Fruit fly (Drosophila melanogaster) whole organism, embryonic: ENCODE data around the gene Gga.

Experiments used
- ATbp ChIP-seq: fragments of 200-800 bp; sonication (Bioruptor generic); optimal IDR thresholded peaks from 2 replicates; lab custom pipeline; 2017; ENCODE audit warnings: missing biosample characterization, mild to moderate bottlenecking, missing genetic modification characterization, missing genetic modification reagents
- Atf3 ChIP-seq: fragments of 200-800 bp; sonication (Bioruptor generic); optimal IDR thresholded peaks from 3 replicates; lab custom pipeline; 2016; ENCODE audit warnings: missing biosample characterization, missing genetic modification characterization
- BEAF-32 ChIP-seq: fragments of 200-800 bp; sonication (Bioruptor generic); optimal IDR thresholded peaks from 3 replicates; lab custom pipeline; 2017; ENCODE audit warnings: missing biosample characterization, missing genetic modification characterization, mild to moderate bottlenecking, moderate library complexity, missing genetic modification reagents
- CG10209 ChIP-seq: fragments of 200-800 bp; sonication (Bioruptor generic); optimal IDR thresholded peaks from 3 replicates; lab custom pipeline; 2017; ENCODE audit warnings: missing biosample characterization, mild to moderate bottlenecking, missing genetic modification characterization, missing genetic modification reagents
- CG10321 ChIP-seq: fragments of 200-800 bp; sonication (Bioruptor generic); IDR thresholded peaks from 2 replicates; pipeline ENCODE4 v1.3.6; 2022; ENCODE audit warnings: missing biosample characterization, missing genetic modification characterization
- CG10462 ChIP-seq: fragments of 200-800 bp; sonication (Bioruptor generic); optimal IDR thresholded peaks from 2 replicates; lab custom pipeline; 2016; ENCODE audit warnings: missing biosample characterization, missing genetic modification characterization
- CG11398 ChIP-seq: fragments of 200-800 bp; sonication (Bioruptor generic); optimal IDR thresholded peaks from 2 replicates; lab custom pipeline; 2016; ENCODE audit warnings: missing biosample characterization, missing genetic modification characterization
- CG13624 ChIP-seq: fragments of 200-800 bp; sonication (Bioruptor generic); optimal IDR thresholded peaks from 2 replicates; lab custom pipeline; 2016; ENCODE audit warnings: missing biosample characterization, missing genetic modification characterization
- CG13775 ChIP-seq: fragments of 200-800 bp; sonication (Bioruptor generic); optimal IDR thresholded peaks from 3 replicates; lab custom pipeline; 2017; ENCODE audit warnings: missing biosample characterization, mild to moderate bottlenecking, missing genetic modification characterization
- CG14050 ChIP-seq: fragments of 200-800 bp; sonication (Bioruptor generic); IDR thresholded peaks from 3 replicates; pipeline ENCODE4 v1.3.6; 2022; ENCODE audit warnings: missing biosample characterization, missing genetic modification characterization
- CG14710 ChIP-seq: fragments of 200-800 bp; sonication (Bioruptor generic); optimal IDR thresholded peaks from 3 replicates; lab custom pipeline; 2019; ENCODE audit warnings: missing biosample characterization, mild to moderate bottlenecking, missing genetic modification characterization, moderate library complexity
- CG15011 ChIP-seq: fragments of 200-800 bp; sonication (Bioruptor generic); optimal IDR thresholded peaks from 3 replicates; lab custom pipeline; 2018; ENCODE audit warnings: missing biosample characterization, mild to moderate bottlenecking, missing genetic modification characterization
- CG1832 ChIP-seq: fragments of 200-800 bp; sonication (Bioruptor generic); optimal IDR thresholded peaks from 2 replicates; lab custom pipeline; 2017; ENCODE audit warnings: missing biosample characterization, mild to moderate bottlenecking, missing genetic modification characterization, inconsistent platforms
- CG18599 ChIP-seq: fragments of 200-800 bp; sonication (Bioruptor generic); optimal IDR thresholded peaks from 3 replicates; lab custom pipeline; 2017; ENCODE audit warnings: missing biosample characterization, missing genetic modification characterization, mild to moderate bottlenecking, moderate library complexity, missing genetic modification reagents
- CG2199 ChIP-seq: fragments of 200-800 bp; sonication (Bioruptor generic); IDR thresholded peaks from 3 replicates; pipeline ENCODE4 v1.3.6; 2022; ENCODE audit warnings: missing biosample characterization, missing genetic modification characterization
- CG2712 ChIP-seq: fragments of 200-800 bp; optimal IDR thresholded peaks from 3 replicates; lab custom pipeline; 2019; ENCODE audit warnings: missing biosample characterization, mild to moderate bottlenecking, missing genetic modification characterization, moderate library complexity
- CG5953 ChIP-seq: fragments of 200-800 bp; sonication (Bioruptor generic); IDR thresholded peaks from 2 replicates; pipeline ENCODE4 v1.3.6; 2022; ENCODE audit warnings: missing biosample characterization, missing genetic modification characterization
- CG6765 ChIP-seq: fragments of 200-800 bp; sonication (Bioruptor generic); optimal IDR thresholded peaks from 3 replicates; lab custom pipeline; 2017; ENCODE audit warnings: missing biosample characterization, mild to moderate bottlenecking, missing genetic modification characterization
- CG7786 ChIP-seq: fragments of 200-800 bp; sonication (Bioruptor generic); optimal IDR thresholded peaks from 2 replicates; lab custom pipeline; 2016; ENCODE audit warnings: missing biosample characterization, missing genetic modification characterization
- CG9609 ChIP-seq: fragments of 200-800 bp; sonication (Bioruptor generic); optimal IDR thresholded peaks from 3 replicates; lab custom pipeline; 2016; ENCODE audit warnings: missing biosample characterization, missing genetic modification characterization
- CG9876 ChIP-seq: fragments of 200-800 bp; sonication (Bioruptor generic); optimal IDR thresholded peaks from 2 replicates; lab custom pipeline; 2016; ENCODE audit warnings: missing biosample characterization, missing genetic modification characterization
- Dp ChIP-seq: fragments of 200-800 bp; sonication (Bioruptor generic); optimal IDR thresholded peaks from 2 replicates; lab custom pipeline; 2018; ENCODE audit warnings: missing biosample characterization, mild to moderate bottlenecking, missing genetic modification characterization, moderate library complexity
- Eip74EF ChIP-seq, 2 experiments: fragments of 200-800 bp in 1 of 2; fragments of >200 bp in 1 of 2; sonication (Bioruptor generic) in 1 of 2; optimal IDR thresholded peaks; 2 replicates each; lab custom pipeline; 2017 to 2019; ENCODE audit warnings: missing biosample characterization in 2 of 2, missing genetic modification characterization in 2 of 2, mild to moderate bottlenecking in 1 of 2, moderate library complexity in 1 of 2
- Fer1 ChIP-seq: fragments of 200-800 bp; sonication (Bioruptor generic); optimal IDR thresholded peaks from 2 replicates; lab custom pipeline; 2017; ENCODE audit warnings: missing biosample characterization, mild to moderate bottlenecking, missing genetic modification characterization
- Hr51 ChIP-seq, 2 experiments: fragments of 200-800 bp; sonication (Bioruptor generic); optimal IDR thresholded peaks; 2 replicates in 1 of 2; 3 replicates in 1 of 2; lab custom pipeline; 2016 to 2018; ENCODE audit warnings: missing biosample characterization in 2 of 2, missing genetic modification characterization in 2 of 2, mild to moderate bottlenecking in 1 of 2, moderate library complexity in 1 of 2
- Mad ChIP-seq: fragments of 200-800 bp; sonication (Bioruptor generic); optimal IDR thresholded peaks from 2 replicates; lab custom pipeline; 2016; ENCODE audit warnings: missing biosample characterization, missing genetic modification characterization
- NC2α ChIP-seq: fragments of 200-800 bp; sonication (Bioruptor generic); optimal IDR thresholded peaks from 2 replicates; lab custom pipeline; 2016; ENCODE audit warnings: missing biosample characterization, missing genetic modification characterization
- Poxn ChIP-seq: fragments of 200-800 bp; sonication (Bioruptor generic); IDR thresholded peaks from 2 replicates; pipeline ENCODE4 v1.3.6; 2022; ENCODE audit warnings: missing biosample characterization, missing genetic modification characterization
- Sry-δ ChIP-seq: fragments of 200-800 bp; sonication (Bioruptor generic); optimal IDR thresholded peaks from 2 replicates; lab custom pipeline; 2016; ENCODE audit warnings: missing biosample characterization, missing genetic modification characterization
- Trl ChIP-seq, 3 experiments: fragments of >200 bp in 2 of 3; fragments of 200-800 bp in 1 of 3; sonication (Bioruptor generic) in 1 of 3; optimal IDR thresholded peaks; 2 replicates in 1 of 3; 3 replicates in 2 of 3; lab custom pipeline; 2016 to 2017; ENCODE audit warnings: missing biosample characterization in 1 of 3, missing genetic modification characterization in 1 of 3
- Xrp1 ChIP-seq: fragments of 200-800 bp; sonication (Bioruptor generic); IDR thresholded peaks from 2 replicates; pipeline ENCODE4 v1.3.6; 2022; ENCODE audit warnings: missing biosample characterization, missing genetic modification characterization
- ara ChIP-seq: fragments of 200-800 bp; sonication (Bioruptor generic); IDR thresholded peaks from 2 replicates; pipeline ENCODE4 v1.3.6; 2022; ENCODE audit warnings: missing biosample characterization, missing genetic modification characterization
- bowl ChIP-seq: fragments of 200-800 bp; sonication (Bioruptor generic); IDR thresholded peaks from 2 replicates; pipeline ENCODE4 v1.3.6; 2022; ENCODE audit warnings: missing biosample characterization, missing genetic modification characterization
- cad ChIP-seq: fragments of >200 bp; optimal IDR thresholded peaks from 2 replicates; lab custom pipeline; 2017; ENCODE audit warnings: missing biosample characterization, missing genetic modification characterization
- cato ChIP-seq: fragments of 200-800 bp; sonication (Bioruptor generic); optimal IDR thresholded peaks from 2 replicates; lab custom pipeline; 2016; ENCODE audit warnings: missing biosample characterization, missing genetic modification characterization, borderline replicate concordance
- chm ChIP-seq: fragments of 200-800 bp; sonication (Bioruptor generic); IDR thresholded peaks from 2 replicates; pipeline ENCODE4 v1.3.6; 2022; ENCODE audit warnings: missing biosample characterization, missing genetic modification characterization
- cwo ChIP-seq: fragments of 200-800 bp; sonication (Bioruptor generic); optimal IDR thresholded peaks from 3 replicates; lab custom pipeline; 2017; ENCODE audit warnings: missing biosample characterization, missing genetic modification characterization, mild to moderate bottlenecking, moderate library complexity, missing genetic modification reagents
- da ChIP-seq: fragments of 200-800 bp; sonication (Bioruptor generic); optimal IDR thresholded peaks from 2 replicates; lab custom pipeline; 2016; ENCODE audit warnings: missing biosample characterization, missing genetic modification characterization
- disco-r ChIP-seq: fragments of 200-800 bp; sonication (Bioruptor generic); optimal IDR thresholded peaks from 2 replicates; lab custom pipeline; 2016; ENCODE audit warnings: missing biosample characterization, missing genetic modification characterization
- emc ChIP-seq: fragments of 200-800 bp; sonication (Bioruptor generic); optimal IDR thresholded peaks from 2 replicates; lab custom pipeline; 2016; ENCODE audit warnings: missing biosample characterization, missing genetic modification characterization
- en ChIP-seq: fragments of 200-800 bp; sonication (Bioruptor generic); optimal IDR thresholded peaks from 2 replicates; lab custom pipeline; 2016; ENCODE audit warnings: missing biosample characterization, missing genetic modification characterization
- her ChIP-seq: fragments of 200-800 bp; sonication (Bioruptor generic); optimal IDR thresholded peaks from 2 replicates; lab custom pipeline; 2016; ENCODE audit warnings: missing biosample characterization, missing genetic modification characterization
- p53 ChIP-seq: fragments of 200-800 bp; sonication (Bioruptor generic); optimal IDR thresholded peaks from 2 replicates; lab custom pipeline; 2016; ENCODE audit warnings: missing biosample characterization, missing genetic modification characterization
- pfk ChIP-seq: fragments of 200-800 bp; sonication (Bioruptor generic); optimal IDR thresholded peaks from 2 replicates; lab custom pipeline; 2018; ENCODE audit warnings: missing biosample characterization, mild to moderate bottlenecking, missing genetic modification characterization, moderate library complexity
- sd ChIP-seq: fragments of 200-800 bp; sonication (Bioruptor generic); optimal IDR thresholded peaks from 3 replicates; lab custom pipeline; 2018; ENCODE audit warnings: missing biosample characterization, mild to moderate bottlenecking, missing genetic modification characterization, moderate library complexity
- slou ChIP-seq: fragments of 200-800 bp; sonication (Bioruptor generic); optimal IDR thresholded peaks from 3 replicates; lab custom pipeline; 2016; ENCODE audit warnings: missing biosample characterization, missing genetic modification characterization
- slp2 ChIP-seq: fragments of 200-800 bp; sonication (Bioruptor generic); optimal IDR thresholded peaks from 2 replicates; lab custom pipeline; 2016; ENCODE audit warnings: missing biosample characterization, missing genetic modification characterization
- sna ChIP-seq: fragments of 200-800 bp; sonication (Bioruptor generic); IDR thresholded peaks from 2 replicates; pipeline ENCODE4 v1.3.6; 2022; ENCODE audit warnings: missing biosample characterization, missing genetic modification characterization; ENCODE audit not compliant: partially characterized antibody
- trem ChIP-seq: fragments of 200-800 bp; optimal IDR thresholded peaks from 3 replicates; lab custom pipeline; 2019; ENCODE audit warnings: missing biosample characterization, mild to moderate bottlenecking, missing genetic modification characterization, moderate library complexity
- yki ChIP-seq: fragments of >200 bp; optimal IDR thresholded peaks from 3 replicates; lab custom pipeline; 2018
- z ChIP-seq: fragments of 200-800 bp; sonication (Bioruptor generic); IDR thresholded peaks from 3 replicates; pipeline ENCODE4 v1.3.6; 2022; ENCODE audit warnings: missing biosample characterization, missing genetic modification characterization
- zen ChIP-seq: fragments of 200-800 bp; sonication (Bioruptor generic); optimal IDR thresholded peaks from 3 replicates; lab custom pipeline; 2018; ENCODE audit warnings: missing biosample characterization, mild to moderate bottlenecking, missing genetic modification characterization, moderate library complexity

Gga gene

DNA sequence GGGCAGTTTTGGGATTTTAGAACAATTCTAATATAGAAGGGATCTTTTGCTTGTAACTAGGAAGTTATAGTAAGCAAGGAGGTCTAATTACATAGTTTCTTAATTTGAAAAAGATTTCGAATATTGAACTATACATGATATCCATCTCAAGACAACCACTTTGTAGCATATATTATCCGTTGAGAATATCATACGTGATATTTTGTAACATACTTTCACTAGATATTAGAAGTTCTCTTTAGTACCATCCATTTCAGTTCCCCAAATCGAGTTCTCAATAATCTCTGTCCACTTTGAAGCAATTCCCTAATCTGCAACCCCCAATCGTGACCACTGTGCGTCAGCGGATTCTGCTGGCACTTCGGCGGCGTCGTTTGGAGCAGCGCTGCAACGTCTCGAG, 14.6 kb downstream of the Gga start (continued):
- TF ChIP-seq CG2712 (tag; lab: Kevin White, UChicago): peak; percentile 60
- TF ChIP-seq CG15011 (GFP tag; lab: Kevin White, UChicago): no peak
- TF ChIP-seq CG9609 (GFP tag; lab: Kevin White, UChicago): no peak
- no peak for TF ChIP-seq slou (GFP tag; lab: Kevin White, UChicago)
- TF ChIP-seq cato (GFP tag; lab: Kevin White, UChicago): no peak
- TF ChIP-seq ATbp (GFP tag; lab: Kevin White, UChicago): peak; percentile 37
- TF ChIP-seq CG6765 (GFP tag; lab: Kevin White, UChicago): no peak
- peak in 1 of 2 experiments; percentile 37 for TF ChIP-seq Hr51 (GFP tag; optimal IDR thresholded peaks at IDR 0.05; lab: Kevin White, UChicago)
- TF ChIP-seq sna (GFP tag; lab: Robert Waterston, UW): no peak
- no peak for TF ChIP-seq slp2
- TF ChIP-seq emc (GFP tag; lab: Kevin White, UChicago): no peak
- no peak for TF ChIP-seq disco-r (GFP tag; lab: Kevin White, UChicago)
- no peak for TF ChIP-seq Dp
- TF ChIP-seq CG7786 (GFP tag; lab: Kevin White, UChicago): no peak
- no peak for TF ChIP-seq zen (tag; lab: Kevin White, UChicago)
- no peak for TF ChIP-seq en (GFP tag; lab: Kevin White, UChicago)
- no peak for TF ChIP-seq cad (GFP tag; lab: Kevin White, UChicago)
- TF ChIP-seq Atf3 (GFP tag; lab: Kevin White, UChicago): no peak
- no peak for TF ChIP-seq Fer1 (GFP tag; lab: Kevin White, UChicago)
- no peak for TF ChIP-seq Poxn (GFP tag; lab: Robert Waterston, UW)
- TF ChIP-seq Sry-δ (GFP tag; lab: Kevin White, UChicago): no peak
- no peak for TF ChIP-seq CG13775
- no peak for TF ChIP-seq z (GFP tag; lab: Robert Waterston, UW)
- TF ChIP-seq Mad (GFP tag; lab: Kevin White, UChicago): no peak
- TF ChIP-seq CG10209 (GFP tag; lab: Kevin White, UChicago): no peak
- no peak for TF ChIP-seq her (GFP tag; lab: Kevin White, UChicago)
- no peak for TF ChIP-seq BEAF-32 (GFP tag; lab: Kevin White, UChicago)
- no peak for TF ChIP-seq CG1832
- no peak for TF ChIP-seq chm (GFP tag; lab: Robert Waterston, UW)
- TF ChIP-seq Eip74EF (GFP tag; optimal IDR thresholded peaks at IDR 0.05; lab: Kevin White, UChicago): peak in 1 of 2 experiments; percentile 18
- peak; percentile 32 for TF ChIP-seq CG14710 (tag; lab: Kevin White, UChicago)
- TF ChIP-seq sd: no peak
- TF ChIP-seq CG11398 (GFP tag; lab: Kevin White, UChicago): no peak
- TF ChIP-seq p53 (GFP tag; lab: Kevin White, UChicago): no peak
- no peak for TF ChIP-seq da (GFP tag; lab: Kevin White, UChicago)
- no peak for TF ChIP-seq bowl (GFP tag; lab: Robert Waterston, UW)
- no peak for TF ChIP-seq ara (GFP tag; lab: Robert Waterston, UW)
- TF ChIP-seq CG13624 (GFP tag; lab: Kevin White, UChicago): no peak
- no peak for TF ChIP-seq CG9876 (GFP tag; lab: Kevin White, UChicago)
- TF ChIP-seq CG2199 (GFP tag; lab: Robert Waterston, UW): no peak
- TF ChIP-seq yki (lab: Kevin White, UChicago): no peak
- TF ChIP-seq CG10462: no peak
- TF ChIP-seq trem: no peak
- TF ChIP-seq pfk (GFP tag; lab: Kevin White, UChicago): no peak
- TF ChIP-seq CG14050: no peak
- TF ChIP-seq NC2α (GFP tag; lab: Kevin White, UChicago): no peak
- no peak for TF ChIP-seq CG5953 (GFP tag; lab: Robert Waterston, UW)
- TF ChIP-seq Trl (optimal IDR thresholded peaks at IDR 0.05; lab: Kevin White, UChicago): no peak
- TF ChIP-seq Trl (GFP tag; optimal IDR thresholded peaks at IDR 0.05; lab: Kevin White, UChicago): no peak
- TF ChIP-seq cwo (GFP tag; lab: Kevin White, UChicago): no peak
- no peak for TF ChIP-seq CG10321
- TF ChIP-seq CG18599: no peak
- TF ChIP-seq Xrp1: peak; percentile 13; the same call in 1 of the 2 replicates
